Worm (Caenorhabditis elegans): ENCODE results near the gene sdz-21.
A peak's percentile ranks its signal among the peaks of the same experiment; 100 is the strongest.

sdz-21 gene

ce11 chrIII:5620186-5620585, 36.7 kb downstream of the sdz-21 start:
- TF ChIP-seq ZK546.5 (tag; optimal IDR thresholded peaks at IDR 0.05) (no peak), unc-39 (tag; optimal IDR thresholded peaks at IDR 0.05) (no peak), aly-2 (tag; optimal IDR thresholded peaks at IDR 0.05) (no peak), nhr-76 (tag; optimal IDR thresholded peaks at IDR 0.05) (no peak), nhr-77 (tag; optimal IDR thresholded peaks at IDR 0.05) (no peak), nhr-25 (tag; optimal IDR thresholded peaks at IDR 0.05) (peak; percentile 11)

- TF ChIP-seq elt-3 (tag; optimal IDR thresholded peaks at IDR 0.05) = no peak
- no peak for TF ChIP-seq mml-1 (tag; optimal IDR thresholded peaks at IDR 0.05)
- TF ChIP-seq nfya-1 (tag; optimal IDR thresholded peaks at IDR 0.05; ENCODE audit: insufficient read depth) = peak; percentile 56
These were observed 41.2 kb downstream of the sdz-21 start for ce11 chrIII:5615675-5616074.

- TF ChIP-seq elt-3 (tag; optimal IDR thresholded peaks at IDR 0.05) (no peak), jun-1 (tag; optimal IDR thresholded peaks at IDR 0.05) (no peak), unc-39 (tag; optimal IDR thresholded peaks at IDR 0.05) (no peak), nhr-23 (tag; optimal IDR thresholded peaks at IDR 0.05) (no peak), ztf-4 (tag; optimal IDR thresholded peaks at IDR 0.05) (no peak), nhr-77 (tag; optimal IDR thresholded peaks at IDR 0.05) (no peak), elt-2 (tag; optimal IDR thresholded peaks at IDR 0.05) (no peak), ceh-16 (tag; optimal IDR thresholded peaks at IDR 0.05) (no peak), egl-5 (tag; optimal IDR thresholded peaks at IDR 0.05) (no peak), aly-2 (tag; optimal IDR thresholded peaks at IDR 0.05) (no peak), ztf-11 (tag; optimal IDR thresholded peaks at IDR 0.05) (no peak)
These were observed 42.2 kb downstream of the sdz-21 start, which contains the start of gene basl-1 for ce11 chrIII:5614648-5615047. TSS of gene basl-1 (plus strand) at chrIII:5614948.

ce11 chrIII:5611604-5612324, 45.1 kb downstream of the sdz-21 start, which contains the start of gene bas-1:
TSS of gene bas-1 (plus strand) at chrIII:5612274.
- TF ChIP-seq ceh-28 (tag; optimal IDR thresholded peaks at IDR 0.05) = no peak
- TF ChIP-seq elt-2 (tag; optimal IDR thresholded peaks at IDR 0.05) = peak; percentile 34
- no peak for TF ChIP-seq nhr-67 (tag; optimal IDR thresholded peaks at IDR 0.05)
- TF ChIP-seq pqm-1 (tag; optimal IDR thresholded peaks at IDR 0.05) = peak; percentile 60
- peak; percentile 6 for TF ChIP-seq lin-39 (tag; optimal IDR thresholded peaks at IDR 0.05)

ce11 chrIII:5610276-5610675, 46.6 kb downstream of the sdz-21 start, which contains the start of gene C05D2.8:
TSS of gene C05D2.8 (minus strand) at chrIII:5610346.
- TF ChIP-seq pqm-1 (tag; optimal IDR thresholded peaks at IDR 0.05) (peak; percentile 20), elt-2 (tag; optimal IDR thresholded peaks at IDR 0.05) (peak; percentile 81), nhr-43 (tag; optimal IDR thresholded peaks at IDR 0.05; ENCODE audit: poor library complexity, severe bottlenecking) (no peak)
